Worm (Caenorhabditis elegans) whole organism, mixed stage, embryonic: ENCODE data around the gene R08B4.3.

Experiments used
- ceh-43 ChIP-seq: fragments of 200-800 bp; sonication (Bioruptor generic); optimal IDR thresholded peaks from 2 replicates; lab custom pipeline; 2018; ENCODE audit warnings: mild to moderate bottlenecking, missing genetic modification characterization, moderate library complexity, missing compliant biosample characterization
- lin-13 ChIP-seq: fragments of 150-350 bp; optimal IDR thresholded peaks from 2 replicates; lab custom pipeline; 2014; ENCODE audit warnings: missing biosample characterization, missing genetic modification characterization
- nhr-237 ChIP-seq: fragments of 150-350 bp; optimal IDR thresholded peaks from 2 replicates; lab custom pipeline; 2014; ENCODE audit warnings: missing biosample characterization, missing genetic modification characterization

ce11 chrX:11097343-11097742 is 23.5 kb downstream of the R08B4.3 start:
- no peak for TF ChIP-seq ceh-43 (GFP tag; lab: Kevin White, UChicago)
- TF ChIP-seq nhr-237 (tag; lab: Kevin White, UChicago), result no peak
- no peak for TF ChIP-seq lin-13 (tag; lab: Kevin White, UChicago)
